Worm (Caenorhabditis elegans) whole organism, L2 larva: ENCODE results near the gene clr-1.

ENCODE experiments used
- F13H6.1 ChIP-seq: sonication (generic microtip); optimal IDR thresholded peaks from 2 replicates; lab custom pipeline; 2016; ENCODE audit warnings: missing genetic modification characterization, missing compliant biosample characterization
- R02D3.7 ChIP-seq: fragments of 150-350 bp; optimal IDR thresholded peaks from 2 replicates; lab custom pipeline; 2014; ENCODE audit warnings: missing biosample characterization, missing genetic modification characterization
- Y55F3AM.14 ChIP-seq: fragments of 200-800 bp; sonication (Bioruptor generic); optimal IDR thresholded peaks from 2 replicates; lab custom pipeline; 2018; ENCODE audit warnings: mild to moderate bottlenecking, missing genetic modification characterization, missing compliant biosample characterization
- ZK546.5 ChIP-seq: sonication (generic microtip); optimal IDR thresholded peaks from 2 replicates; lab custom pipeline; 2017; ENCODE audit warnings: missing biosample characterization, missing genetic modification characterization
- alr-1 ChIP-seq: fragments of 150-350 bp; optimal IDR thresholded peaks from 2 replicates; lab custom pipeline; 2014; ENCODE audit warnings: missing biosample characterization, missing genetic modification characterization
- aly-2 ChIP-seq: fragments of 150-350 bp; optimal IDR thresholded peaks from 2 replicates; lab custom pipeline; 2014; ENCODE audit warnings: missing biosample characterization, missing genetic modification characterization
- ama-1 ChIP-seq: fragments of 150-350 bp; optimal IDR thresholded peaks from 2 replicates; lab custom pipeline; 2018; ENCODE audit warnings: inconsistent platforms
- blmp-1 ChIP-seq: sonication (generic microtip); optimal IDR thresholded peaks from 2 replicates; lab custom pipeline; 2017; ENCODE audit warnings: missing genetic modification characterization, mild to moderate bottlenecking, missing compliant biosample characterization, antibody characterized with exemption, moderate library complexity; ENCODE audit not compliant: insufficient read depth
- ceh-16 ChIP-seq: fragments of 150-350 bp; optimal IDR thresholded peaks from 2 replicates; lab custom pipeline; 2014; ENCODE audit warnings: missing biosample characterization, missing genetic modification characterization
- crh-2 ChIP-seq: sonication (generic microtip); optimal IDR thresholded peaks from 2 replicates; lab custom pipeline; 2017; ENCODE audit warnings: missing biosample characterization, missing genetic modification characterization
- egl-27 ChIP-seq: sonication (generic microtip); optimal IDR thresholded peaks from 3 replicates; lab custom pipeline; 2017; ENCODE audit warnings: missing biosample characterization, missing genetic modification reagents, missing genetic modification characterization
- elt-1 ChIP-seq: fragments of 150-350 bp; optimal IDR thresholded peaks from 2 replicates; lab custom pipeline; 2014; ENCODE audit warnings: missing biosample characterization, missing genetic modification characterization
- fos-1 ChIP-seq: fragments of 150-350 bp; optimal IDR thresholded peaks from 2 replicates; lab custom pipeline; 2014; ENCODE audit warnings: missing biosample characterization, missing genetic modification characterization
- lin-11 ChIP-seq: fragments of 150-350 bp; sonication (generic microtip); optimal IDR thresholded peaks from 2 replicates; lab custom pipeline; 2014; ENCODE audit warnings: missing biosample characterization, missing genetic modification characterization, inconsistent platforms, mixed read lengths
- lin-13 ChIP-seq: fragments of 150-350 bp; optimal IDR thresholded peaks from 2 replicates; lab custom pipeline; 2014; ENCODE audit warnings: missing biosample characterization, missing genetic modification reagents, missing genetic modification characterization
- mbf-1 ChIP-seq: sonication (generic microtip); optimal IDR thresholded peaks from 2 replicates; lab custom pipeline; 2017; ENCODE audit warnings: missing biosample characterization, missing genetic modification characterization
- mdl-1 ChIP-seq, 2 experiments: fragments of 150-350 bp in 1 of 2; sonication (generic microtip) in 1 of 2; optimal IDR thresholded peaks; 2 replicates each; lab custom pipeline; 2017; ENCODE audit warnings: missing biosample characterization in 2 of 2, missing genetic modification characterization in 2 of 2
- nhr-10 ChIP-seq: sonication (generic microtip); optimal IDR thresholded peaks from 2 replicates; lab custom pipeline; 2017; ENCODE audit warnings: missing biosample characterization, missing genetic modification characterization
- nhr-129 ChIP-seq: fragments of 150-350 bp; optimal IDR thresholded peaks from 2 replicates; lab custom pipeline; 2014; ENCODE audit warnings: missing biosample characterization, missing genetic modification characterization
- nhr-21 ChIP-seq: fragments of 150-350 bp; optimal IDR thresholded peaks from 2 replicates; lab custom pipeline; 2014; ENCODE audit warnings: missing biosample characterization, missing genetic modification characterization
- nhr-237 ChIP-seq: fragments of 150-350 bp; optimal IDR thresholded peaks from 2 replicates; lab custom pipeline; 2014; ENCODE audit warnings: missing biosample characterization, missing genetic modification characterization
- nhr-25 ChIP-seq: fragments of 150-350 bp; sonication (generic microtip); optimal IDR thresholded peaks from 3 replicates; lab custom pipeline; 2014; ENCODE audit warnings: missing biosample characterization, missing genetic modification characterization
- nhr-6 ChIP-seq: fragments of 150-350 bp; optimal IDR thresholded peaks from 2 replicates; lab custom pipeline; 2014; ENCODE audit warnings: missing biosample characterization, missing genetic modification characterization
- nhr-77 ChIP-seq: fragments of 150-350 bp; optimal IDR thresholded peaks from 2 replicates; lab custom pipeline; 2014; ENCODE audit warnings: missing biosample characterization, missing genetic modification characterization
- peb-1 ChIP-seq: fragments of 150-350 bp; optimal IDR thresholded peaks from 2 replicates; lab custom pipeline; 2014; ENCODE audit warnings: missing biosample characterization, missing genetic modification characterization
- skn-1 ChIP-seq: sonication (generic microtip); optimal IDR thresholded peaks from 2 replicates; lab custom pipeline; 2017; ENCODE audit warnings: missing biosample characterization, missing genetic modification characterization
- sma-3 ChIP-seq: sonication (generic microtip); optimal IDR thresholded peaks from 2 replicates; lab custom pipeline; 2016; ENCODE audit warnings: missing genetic modification reagents, missing genetic modification characterization, missing compliant biosample characterization
- unc-39 ChIP-seq: fragments of 150-350 bp; optimal IDR thresholded peaks from 2 replicates; lab custom pipeline; 2014; ENCODE audit warnings: missing biosample characterization, missing genetic modification characterization
- unc-62 ChIP-seq: fragments of 150-350 bp; optimal IDR thresholded peaks from 2 replicates; lab custom pipeline; 2014; ENCODE audit warnings: missing biosample characterization, missing genetic modification reagents, missing genetic modification characterization
- zag-1 ChIP-seq: fragments of 150-350 bp; optimal IDR thresholded peaks from 2 replicates; lab custom pipeline; 2014; ENCODE audit warnings: missing biosample characterization, missing genetic modification characterization
- ztf-11 ChIP-seq: sonication (generic microtip); optimal IDR thresholded peaks from 2 replicates; lab custom pipeline; 2017; ENCODE audit warnings: missing biosample characterization, missing genetic modification characterization
- ztf-4 ChIP-seq: fragments of 150-350 bp; optimal IDR thresholded peaks from 2 replicates; lab custom pipeline; 2014; ENCODE audit warnings: missing biosample characterization, missing genetic modification characterization

Gene clr-1

DNA sequence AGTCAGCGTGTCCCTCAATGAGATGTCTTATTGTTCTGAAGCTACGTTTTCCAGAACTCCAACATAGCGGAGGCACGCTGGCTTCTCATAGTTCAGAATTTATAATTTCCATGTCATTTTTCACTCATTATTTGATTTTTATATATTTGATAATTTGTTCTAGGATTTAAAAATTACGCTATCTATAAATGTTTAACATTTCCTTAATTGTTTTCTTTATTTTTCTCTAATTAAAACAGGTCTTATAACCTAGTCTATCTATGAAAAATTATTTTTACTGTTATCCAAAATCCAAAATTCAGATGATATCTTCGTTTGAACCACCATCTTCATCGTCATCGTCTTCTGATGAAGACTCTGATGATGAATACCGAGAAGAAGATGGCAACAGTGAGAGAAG, 12.2 kb downstream of the clr-1 start, which contains the start of gene F56D1.1:
Gene F56D1.1 (plus strand): TSS at position 301 of the 400 bp plus-strand sequence.
- TF ChIP-seq nhr-6 (tag; lab: Kevin White, UChicago) (no peak), peb-1 (no peak), crh-2 (tag; lab: Kevin White, UChicago) (no peak), nhr-10 (no peak), nhr-25 (tag; lab: Kevin White, UChicago) (no peak), nhr-129 (tag; lab: Kevin White, UChicago) (no peak), nhr-21 (no peak), skn-1 (tag; lab: Kevin White, UChicago) (no peak), lin-11 (no peak), nhr-77 (no peak)
- TF ChIP-seq, all 48 proteins: peak for 0

ce11 chrII:5481982-5482381, 15.8 kb downstream of the clr-1 start, which contains the start of gene cal-8:
Gene cal-8 (minus strand): TSS chrII:5482041.
- TF ChIP-seq ztf-4 (tag; lab: Kevin White, UChicago) (no peak), lin-13 (GFP tag; lab: Kevin White, UChicago) (no peak), blmp-1 (tag; lab: Kevin White, UChicago) (no peak), skn-1 (tag; lab: Kevin White, UChicago) (no peak), crh-2 (tag; lab: Kevin White, UChicago) (no peak), aly-2 (tag; lab: Kevin White, UChicago) (no peak), mdl-1 (tag; optimal IDR thresholded peaks at IDR 0.05; lab: Kevin White, UChicago) (no peak), ZK546.5 (tag; lab: Kevin White, UChicago) (no peak), unc-39 (tag; lab: Kevin White, UChicago) (no peak), Y55F3AM.14 (GFP tag; lab: Kevin White, UChicago) (no peak), nhr-129 (tag; lab: Kevin White, UChicago) (no peak), egl-27 (no peak), lin-11 (no peak), mbf-1 (tag; lab: Kevin White, UChicago) (no peak), zag-1 (no peak), ceh-16 (tag; lab: Kevin White, UChicago) (no peak), ztf-11 (no peak), R02D3.7 (tag; lab: Kevin White, UChicago) (no peak), unc-62 (GFP tag; lab: Kevin White, UChicago) (no peak)

ce11 chrII:5487844-5488243, 21.7 kb downstream of the clr-1 start, which contains the start of gene nep-5:
Gene nep-5 (plus strand): TSS chrII:5488144.
- no peak for TF ChIP-seq R02D3.7 (tag; lab: Kevin White, UChicago)
- no peak for TF ChIP-seq mdl-1 (tag; optimal IDR thresholded peaks at IDR 0.05; lab: Kevin White, UChicago)
- TF ChIP-seq nhr-237 (tag; lab: Kevin White, UChicago) = no peak
- TF ChIP-seq peb-1 = no peak

DNA sequence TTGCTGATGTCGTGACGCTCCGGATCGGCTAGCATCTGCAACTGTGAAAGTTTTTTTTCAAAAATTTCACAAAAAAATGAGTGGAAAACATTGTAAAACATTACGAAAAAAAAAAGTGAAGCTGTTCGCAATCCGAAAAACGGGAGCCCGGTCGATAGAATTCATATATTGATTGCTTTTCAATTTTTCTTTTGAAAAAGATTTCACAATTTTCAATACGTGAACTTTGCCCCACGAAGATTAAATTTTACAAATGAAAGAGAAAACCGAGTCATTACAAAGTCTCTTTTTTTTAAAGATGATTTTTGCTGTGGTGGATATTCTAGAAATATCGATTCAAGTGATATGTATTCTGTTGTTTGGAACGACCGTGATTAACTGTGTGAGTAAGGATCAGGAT, 28.2 kb downstream of the clr-1 start, which contains the start of gene F12A10.6:
Gene F12A10.6 (minus strand): TSS at position 101 of the 400 bp plus-strand sequence.
- TF ChIP-seq elt-1 (tag; lab: Kevin White, UChicago) (no peak), zag-1 (no peak), nhr-77 (no peak), F13H6.1 (tag; lab: Kevin White, UChicago) (no peak), Y55F3AM.14 (GFP tag; lab: Kevin White, UChicago) (no peak), aly-2 (tag; lab: Kevin White, UChicago) (no peak)

ce11 chrII:5496375-5496774, 30.2 kb downstream of the clr-1 start, which contains the start of gene F12A10.1:
Gene F12A10.1 (plus strand): TSS chrII:5496540.
- peak; percentile 1 for TF ChIP-seq sma-3 (GFP tag; lab: Kevin White, UChicago)
- no peak for TF ChIP-seq alr-1 (tag; lab: Kevin White, UChicago)
- no peak for TF ChIP-seq nhr-25 (tag; lab: Kevin White, UChicago)
- peak; percentile 1 for TF ChIP-seq nhr-21
- peak; percentile 4 for TF ChIP-seq fos-1 (tag; lab: Kevin White, UChicago)
- TF ChIP-seq elt-1 (tag; lab: Kevin White, UChicago) = no peak
- no peak for TF ChIP-seq F13H6.1 (tag; lab: Kevin White, UChicago)

DNA sequence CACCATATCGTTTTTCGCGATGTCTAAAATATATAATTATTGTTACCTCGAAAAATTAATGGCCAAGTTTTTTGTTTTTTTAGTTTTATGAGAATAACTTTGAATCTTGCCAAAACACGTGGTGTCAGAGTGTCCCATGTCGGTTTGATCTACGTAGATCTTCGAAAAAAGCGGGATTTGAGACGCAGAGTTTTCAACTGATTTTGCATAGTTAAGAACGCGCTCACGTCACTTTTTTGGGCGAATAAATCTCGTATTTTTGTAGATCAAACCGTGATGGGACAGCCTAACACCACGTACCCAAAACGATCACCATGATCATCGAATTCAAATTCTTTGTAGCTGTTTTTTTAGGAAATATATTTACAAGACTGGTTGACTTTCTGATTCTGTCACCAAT, 31.4 kb downstream of the clr-1 start:
- TF ChIP-seq ama-1 (lab: Kevin White, UChicago) (no peak), ZK546.5 (tag; lab: Kevin White, UChicago) (no peak), sma-3 (GFP tag; lab: Kevin White, UChicago) (no peak), zag-1 (no peak), nhr-237 (tag; lab: Kevin White, UChicago) (no peak), egl-27 (no peak), aly-2 (tag; lab: Kevin White, UChicago) (no peak), nhr-77 (no peak), nhr-10 (no peak), mbf-1 (tag; lab: Kevin White, UChicago) (no peak), peb-1 (no peak)
